Fruit fly (Drosophila melanogaster) whole organism, pupa: ENCODE results near the gene CG14853.

Experiments
- CG10348 ChIP-seq: fragments of 200-800 bp; sonication (Bioruptor generic); IDR thresholded peaks from 2 replicates; pipeline ENCODE4 v1.3.6; 2022; ENCODE audit warnings: missing biosample characterization, missing genetic modification characterization
- CG12605 ChIP-seq: fragments of 200-800 bp; sonication (Bioruptor generic); IDR thresholded peaks from 2 replicates; pipeline ENCODE4 v1.3.6; 2022; ENCODE audit warnings: missing biosample characterization, missing genetic modification characterization
- CG13204 ChIP-seq: fragments of 200-800 bp; sonication (Bioruptor generic); optimal IDR thresholded peaks from 2 replicates; lab custom pipeline; 2018; ENCODE audit warnings: missing biosample characterization, mild to moderate bottlenecking, missing genetic modification characterization, moderate library complexity
- CG14655 ChIP-seq: fragments of 200-800 bp; sonication (Bioruptor generic); optimal IDR thresholded peaks from 3 replicates; lab custom pipeline; 2017; ENCODE audit warnings: mild to moderate bottlenecking, missing biosample characterization, missing genetic modification reagents, missing genetic modification characterization
- CG15710 ChIP-seq: fragments of 200-800 bp; sonication (Bioruptor generic); optimal IDR thresholded peaks from 2 replicates; lab custom pipeline; 2018; ENCODE audit warnings: missing biosample characterization, mild to moderate bottlenecking, missing genetic modification characterization, moderate library complexity
- CG17806 ChIP-seq: fragments of 200-800 bp; sonication (Bioruptor generic); optimal IDR thresholded peaks from 2 replicates; lab custom pipeline; 2018; ENCODE audit warnings: missing biosample characterization, mild to moderate bottlenecking, missing genetic modification characterization, moderate library complexity
- CG32121 ChIP-seq: fragments of 200-800 bp; sonication (Bioruptor generic); IDR thresholded peaks from 2 replicates; pipeline ENCODE4 v1.3.6; 2022; ENCODE audit warnings: missing biosample characterization, missing genetic modification characterization
- CG34367 ChIP-seq: fragments of 200-800 bp; sonication (Bioruptor generic); optimal IDR thresholded peaks from 2 replicates; lab custom pipeline; 2018; ENCODE audit warnings: missing biosample characterization, mild to moderate bottlenecking, missing genetic modification characterization
- CG4496 ChIP-seq: fragments of 200-800 bp; sonication (Bioruptor generic); IDR thresholded peaks from 3 replicates; pipeline ENCODE4 v1.3.6; 2022; ENCODE audit warnings: missing biosample characterization, missing genetic modification characterization
- CG8159 ChIP-seq: fragments of 200-800 bp; sonication (Bioruptor generic); optimal IDR thresholded peaks from 3 replicates; lab custom pipeline; 2018; ENCODE audit warnings: missing biosample characterization, mild to moderate bottlenecking, missing genetic modification characterization, moderate library complexity
- CG8301 ChIP-seq: fragments of 200-800 bp; sonication (Bioruptor generic); optimal IDR thresholded peaks from 2 replicates; lab custom pipeline; 2018; ENCODE audit warnings: missing biosample characterization, mild to moderate bottlenecking, missing genetic modification characterization
- CG9948 ChIP-seq: fragments of 200-800 bp; sonication (Bioruptor generic); optimal IDR thresholded peaks from 2 replicates; lab custom pipeline; 2018; ENCODE audit warnings: missing biosample characterization, mild to moderate bottlenecking, missing genetic modification characterization, moderate library complexity
- D1 ChIP-seq: fragments of 200-800 bp; sonication (Bioruptor generic); optimal IDR thresholded peaks from 2 replicates; lab custom pipeline; 2018; ENCODE audit warnings: missing biosample characterization, mild to moderate bottlenecking, missing genetic modification characterization, moderate library complexity
- EcR ChIP-seq: fragments of 200-800 bp; sonication (Bioruptor generic); optimal IDR thresholded peaks from 3 replicates; lab custom pipeline; 2019; ENCODE audit warnings: missing biosample characterization, missing genetic modification characterization, mild to moderate bottlenecking, moderate library complexity, missing genetic modification reagents
- Ets98B ChIP-seq: fragments of 200-800 bp; sonication (Bioruptor generic); IDR thresholded peaks from 2 replicates; pipeline ENCODE4 v1.3.6; 2022; ENCODE audit warnings: missing biosample characterization, missing genetic modification characterization
- Pif1A ChIP-seq: fragments of 200-800 bp; sonication (Bioruptor generic); optimal IDR thresholded peaks from 3 replicates; lab custom pipeline; 2016; ENCODE audit warnings: missing biosample characterization, missing genetic modification characterization
- Pif1B ChIP-seq: fragments of 200-800 bp; sonication (Bioruptor generic); optimal IDR thresholded peaks from 3 replicates; lab custom pipeline; 2016; ENCODE audit warnings: missing biosample characterization, missing genetic modification characterization
- Snoo ChIP-seq: fragments of 200-800 bp; sonication (Bioruptor generic); optimal IDR thresholded peaks from 3 replicates; lab custom pipeline; 2017; ENCODE audit warnings: missing biosample characterization, mild to moderate bottlenecking, missing genetic modification characterization, inconsistent platforms
- fd96Ca ChIP-seq: fragments of 200-800 bp; sonication (Bioruptor generic); IDR thresholded peaks from 3 replicates; pipeline ENCODE4 v1.3.6; 2022; ENCODE audit warnings: missing biosample characterization, missing genetic modification characterization
- gl ChIP-seq: fragments of 200-800 bp; sonication (Bioruptor generic); optimal IDR thresholded peaks from 2 replicates; lab custom pipeline; 2018; ENCODE audit warnings: missing biosample characterization, mild to moderate bottlenecking, missing genetic modification characterization
- rn ChIP-seq: fragments of 200-800 bp; sonication (Bioruptor generic); IDR thresholded peaks from 2 replicates; pipeline ENCODE4 v1.3.6; 2022; ENCODE audit warnings: missing biosample characterization, missing genetic modification characterization

CG14853 gene

dm6 chr3R:14608892-14609692 lies at the start of gene CG14853:
Gene CG14853 (plus strand): TSS chr3R:14609642.
- TF ChIP-seq CG17806 (tag; lab: Kevin White, UChicago) (no peak), CG12605 (GFP tag; lab: Robert Waterston, UW) (peak; percentile 10; the same call in 1 of the 2 replicates), Snoo (tag; lab: Kevin White, UChicago) (peak; percentile 49), CG4496 (peak; percentile 33), CG32121 (GFP tag; lab: Robert Waterston, UW) (0 out of 2 replicates have a peak, but pooled peaks have one; percentile 31), CG34367 (tag; lab: Kevin White, UChicago) (peak; percentile 26), CG15710 (tag; lab: Kevin White, UChicago) (peak; percentile 56), Ets98B (GFP tag; lab: Robert Waterston, UW) (peak; percentile 57), CG14655 (peak; percentile 39), CG8301 (no peak), CG10348 (GFP tag; lab: Robert Waterston, UW) (0 out of 2 replicates have a peak, but pooled peaks have one; percentile 23), Pif1A (GFP tag; lab: Kevin White, UChicago) (peak; percentile 10), rn (0 out of 2 replicates have a peak, but pooled peaks have one; percentile 18), CG9948 (no peak), D1 (tag; lab: Kevin White, UChicago) (no peak), CG8159 (tag; lab: Kevin White, UChicago) (peak; percentile 20)

dm6 chr3R:14559954-14560353 lies 49.5 kb upstream of the CG14853 start, which contains the start of gene CG14854:
Gene CG14854 (minus strand): TSS chr3R:14560054.
- TF ChIP-seq EcR (GFP tag; lab: Kevin White, UChicago) (no peak), CG8159 (tag; lab: Kevin White, UChicago) (no peak), CG8301 (no peak), D1 (tag; lab: Kevin White, UChicago) (no peak), Snoo (tag; lab: Kevin White, UChicago) (no peak), rn (no peak), CG14655 (no peak), CG10348 (GFP tag; lab: Robert Waterston, UW) (no peak), Ets98B (GFP tag; lab: Robert Waterston, UW) (no peak), fd96Ca (no peak), CG17806 (tag; lab: Kevin White, UChicago) (no peak), CG12605 (GFP tag; lab: Robert Waterston, UW) (no peak), CG32121 (GFP tag; lab: Robert Waterston, UW) (no peak)
- TF ChIP-seq, all 21 proteins: peak for 0

dm6 chr3R:14560635-14561034 lies 48.8 kb upstream of the CG14853 start, which contains the start of gene Jig:
Gene Jig (plus strand): TSS chr3R:14560935.
- TF ChIP-seq Snoo (tag; lab: Kevin White, UChicago), result no peak
- TF ChIP-seq CG14655, result no peak
- no peak for TF ChIP-seq Pif1B
- no peak for TF ChIP-seq D1 (tag; lab: Kevin White, UChicago)
- TF ChIP-seq rn, result no peak
- TF ChIP-seq CG34367 (tag; lab: Kevin White, UChicago), result no peak
- TF ChIP-seq Pif1A (GFP tag; lab: Kevin White, UChicago), result no peak
- TF ChIP-seq CG10348 (GFP tag; lab: Robert Waterston, UW), result no peak
- TF ChIP-seq CG12605 (GFP tag; lab: Robert Waterston, UW), result no peak
- no peak for TF ChIP-seq gl
- no peak for TF ChIP-seq CG17806 (tag; lab: Kevin White, UChicago)
- TF ChIP-seq CG32121 (GFP tag; lab: Robert Waterston, UW), result no peak
- TF ChIP-seq CG9948, result no peak
- no peak for TF ChIP-seq EcR (GFP tag; lab: Kevin White, UChicago)
- no peak for TF ChIP-seq CG15710 (tag; lab: Kevin White, UChicago)

- TF ChIP-seq CG8301 (no peak), Pif1A (GFP tag; lab: Kevin White, UChicago) (no peak), Snoo (tag; lab: Kevin White, UChicago) (no peak), CG32121 (GFP tag; lab: Robert Waterston, UW) (no peak), CG12605 (GFP tag; lab: Robert Waterston, UW) (no peak), CG8159 (tag; lab: Kevin White, UChicago) (no peak), D1 (tag; lab: Kevin White, UChicago) (no peak), CG10348 (GFP tag; lab: Robert Waterston, UW) (no peak), fd96Ca (no peak), CG14655 (no peak), CG34367 (tag; lab: Kevin White, UChicago) (no peak), CG4496 (no peak), EcR (GFP tag; lab: Kevin White, UChicago) (no peak), CG15710 (tag; lab: Kevin White, UChicago) (no peak), CG13204 (GFP tag; lab: Kevin White, UChicago) (no peak), gl (no peak)
Observed at dm6 chr3R:14562040-14562439, 47.4 kb upstream of the CG14853 start, which contains the start of gene CG14851. Gene CG14851 (plus strand): TSS chr3R:14562340.

- TF ChIP-seq CG8301 (no peak), CG15710 (tag; lab: Kevin White, UChicago) (no peak), Snoo (tag; lab: Kevin White, UChicago) (no peak), CG12605 (GFP tag; lab: Robert Waterston, UW) (no peak), CG14655 (no peak), Ets98B (GFP tag; lab: Robert Waterston, UW) (no peak), CG17806 (tag; lab: Kevin White, UChicago) (no peak), Pif1A (GFP tag; lab: Kevin White, UChicago) (no peak), CG8159 (tag; lab: Kevin White, UChicago) (no peak), fd96Ca (no peak), CG13204 (GFP tag; lab: Kevin White, UChicago) (no peak), Pif1B (no peak), gl (no peak), CG32121 (GFP tag; lab: Robert Waterston, UW) (no peak), CG10348 (GFP tag; lab: Robert Waterston, UW) (no peak), CG9948 (no peak)
- TF ChIP-seq, all 21 proteins: peak for 0
Observed at dm6 chr3R:14564705-14565064, 44.8 kb upstream of the CG14853 start, which contains the start of gene CG8087. Gene CG8087 (minus strand): TSS chr3R:14564805.
